Fruit fly (Drosophila melanogaster): ENCODE data around the gene Sh.

Sh gene

DNA sequence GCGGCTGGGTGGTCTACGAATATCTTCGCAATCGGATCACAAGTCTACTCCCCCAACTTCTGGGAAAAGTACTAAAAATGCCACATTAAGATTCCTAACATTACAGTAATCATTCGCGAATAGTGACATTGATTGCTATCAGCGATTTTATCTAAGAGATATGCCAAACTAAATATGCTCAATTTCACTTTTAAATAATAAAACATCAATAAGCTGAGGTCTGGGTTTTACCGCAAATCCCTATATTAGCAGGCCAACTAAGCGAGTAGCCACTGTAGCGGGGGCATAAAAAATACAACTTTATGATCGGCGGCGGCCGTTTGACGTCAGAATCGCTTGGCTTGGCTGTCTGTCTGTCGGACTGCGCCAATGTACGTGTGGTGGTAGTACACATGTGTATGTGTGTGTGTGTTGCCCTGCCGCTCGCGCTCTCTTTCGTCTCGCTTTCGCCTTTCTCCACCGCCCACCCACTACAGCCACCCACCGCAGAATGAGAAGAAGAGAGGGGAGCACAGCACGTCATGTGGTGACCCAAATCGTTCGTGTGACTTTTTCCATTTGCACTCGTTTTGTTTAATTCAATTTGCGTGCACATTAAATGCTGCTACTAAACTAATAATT is 182.7 kb downstream of the Sh start (continued):
- TF ChIP-seq Dfd (GFP tag; optimal IDR thresholded peaks at IDR 0.05) (no peak), p53 (GFP tag; optimal IDR thresholded peaks at IDR 0.05) (peak; percentile 78), dmrt11E (tag; optimal IDR thresholded peaks at IDR 0.05) (peak; percentile 75), B-H2 (GFP tag; optimal IDR thresholded peaks at IDR 0.05) (peak; percentile 89), schlank (tag; optimal IDR thresholded peaks at IDR 0.05) (peak; percentile 96), CG10959 (GFP tag; IDR thresholded peaks at IDR 0.05) (peak; percentile 70), Sry-β (GFP tag; optimal IDR thresholded peaks at IDR 0.05) (peak; percentile 14), fd3F (GFP tag; optimal IDR thresholded peaks at IDR 0.05) (peak; percentile 91), Xbp1 (GFP tag; optimal IDR thresholded peaks at IDR 0.05) (peak; percentile 98), hkb (optimal IDR thresholded peaks at IDR 0.05) (no peak), hkb (GFP tag; IDR thresholded peaks at IDR 0.05) (peak; percentile 93), da (GFP tag; optimal IDR thresholded peaks at IDR 0.05) (peak; percentile 80), CG17385 (GFP tag; optimal IDR thresholded peaks at IDR 0.05) (peak; percentile 93), CG15601 (tag; optimal IDR thresholded peaks at IDR 0.05) (peak; percentile 92), dimm (GFP tag; IDR thresholded peaks at IDR 0.05) (peak; percentile 87), CG5953 (GFP tag; IDR thresholded peaks at IDR 0.05) (peak; percentile 93), CG32767 (GFP tag; IDR thresholded peaks at IDR 0.05) (peak; percentile 92), CG6765 (GFP tag; optimal IDR thresholded peaks at IDR 0.05) (peak; percentile 85), ro (GFP tag; IDR thresholded peaks at IDR 0.05) (peak; percentile 92), Pdp1 (GFP tag; optimal IDR thresholded peaks at IDR 0.05) (peak; percentile 95 to 97), zen2 (GFP tag; IDR thresholded peaks at IDR 0.05; ENCODE audit: partially characterized antibody) (no peak), CG16779 (GFP tag; IDR thresholded peaks at IDR 0.05) (peak; percentile 92), CG3995 (GFP tag; optimal IDR thresholded peaks at IDR 0.05) (peak; percentile 74), bbx (GFP tag; IDR thresholded peaks at IDR 0.05; ENCODE audit: partially characterized antibody) (no peak), sd (tag; optimal IDR thresholded peaks at IDR 0.05) (peak; percentile 99), stwl (tag; optimal IDR thresholded peaks at IDR 0.05) (no peak), Oaz (GFP tag; IDR thresholded peaks at IDR 0.05) (peak; percentile 86), CG3407 (GFP tag; optimal IDR thresholded peaks at IDR 0.05) (peak; percentile 90), Dip2 (GFP tag; IDR thresholded peaks at IDR 0.05) (peak; percentile 50), chn (GFP tag; optimal IDR thresholded peaks at IDR 0.05) (peak; percentile 94), cad (GFP tag; optimal IDR thresholded peaks at IDR 0.05) (no peak), Ets65A (GFP tag) (peak; percentile 99), Max (GFP tag; optimal IDR thresholded peaks at IDR 0.05) (peak; percentile 77), BtbVII (GFP tag; optimal IDR thresholded peaks at IDR 0.05) (peak; percentile 90), CG8290 (GFP tag; optimal IDR thresholded peaks at IDR 0.05) (peak; percentile 87), CG8290 (tag; optimal IDR thresholded peaks at IDR 0.05) (peak; percentile 68 to 99), CG42726 (GFP tag; IDR thresholded peaks at IDR 0.05; ENCODE audit: partially characterized antibody) (no peak), seq (GFP tag; IDR thresholded peaks at IDR 0.05) (peak; percentile 91), pita (GFP tag; optimal IDR thresholded peaks at IDR 0.05) (no peak), CG7786 (GFP tag; optimal IDR thresholded peaks at IDR 0.05) (peak; percentile 92), Lim3 (GFP tag; IDR thresholded peaks at IDR 0.05) (peak; percentile 87), emc (GFP tag; optimal IDR thresholded peaks at IDR 0.05) (peak; percentile 79), Six4 (GFP tag; optimal IDR thresholded peaks at IDR 0.05) (peak; percentile 84), CG10274 (GFP tag; optimal IDR thresholded peaks at IDR 0.05) (peak; percentile 77), CG13296 (GFP tag; optimal IDR thresholded peaks at IDR 0.05) (peak; percentile 90), HmgZ (tag; optimal IDR thresholded peaks at IDR 0.05) (peak; percentile 97), mld (GFP tag; IDR thresholded peaks at IDR 0.05; ENCODE audit: partially characterized antibody) (no peak), fu2 (GFP tag; optimal IDR thresholded peaks at IDR 0.05) (peak; percentile 95), croc (GFP tag; conservative IDR thresholded peaks at IDR 0.05) (peak; percentile 88), CG17359 (tag; optimal IDR thresholded peaks at IDR 0.05) (peak; percentile 94), maf-S (GFP tag; optimal IDR thresholded peaks at IDR 0.05) (peak; percentile 92)

Data from whole organism, embryonic.